Fruit fly (Drosophila melanogaster) whole organism, embryonic: ENCODE data around the gene CG8765.

Experiments used
- Bteb2 ChIP-seq: fragments of 200-800 bp; sonication (Bioruptor generic); optimal IDR thresholded peaks from 2 replicates; lab custom pipeline; 2016; ENCODE audit warnings: missing biosample characterization, missing genetic modification characterization
- C15 ChIP-seq: fragments of 200-800 bp; sonication (Bioruptor generic); IDR thresholded peaks from 3 replicates; pipeline ENCODE4 v1.3.6; 2022; ENCODE audit warnings: missing biosample characterization, missing genetic modification characterization
- CG10654 ChIP-seq: fragments of 200-800 bp; sonication (Bioruptor generic); optimal IDR thresholded peaks from 2 replicates; lab custom pipeline; 2016; ENCODE audit warnings: missing biosample characterization, missing genetic modification characterization
- CG12391 ChIP-seq: fragments of 200-800 bp; sonication (Bioruptor generic); optimal IDR thresholded peaks from 3 replicates; lab custom pipeline; 2018; ENCODE audit warnings: missing biosample characterization, mild to moderate bottlenecking, missing genetic modification characterization, moderate library complexity
- CG15269 ChIP-seq: fragments of 200-800 bp; sonication (Bioruptor generic); optimal IDR thresholded peaks from 2 replicates; lab custom pipeline; 2018; ENCODE audit warnings: missing biosample characterization, mild to moderate bottlenecking, missing genetic modification characterization, moderate library complexity
- CG15514 ChIP-seq: fragments of 200-800 bp; sonication (Bioruptor generic); optimal IDR thresholded peaks from 3 replicates; lab custom pipeline; 2017; ENCODE audit warnings: missing biosample characterization, missing genetic modification characterization, mild to moderate bottlenecking, moderate library complexity, missing genetic modification reagents
- CG15696 ChIP-seq: fragments of 200-800 bp; sonication (Bioruptor generic); optimal IDR thresholded peaks from 2 replicates; lab custom pipeline; 2019; ENCODE audit warnings: missing biosample characterization, mild to moderate bottlenecking, missing genetic modification characterization, moderate library complexity
- CG16815 ChIP-seq: fragments of 200-800 bp; sonication (Bioruptor generic); optimal IDR thresholded peaks from 3 replicates; lab custom pipeline; 2017; ENCODE audit warnings: missing biosample characterization, mild to moderate bottlenecking, missing genetic modification characterization
- CG17912 ChIP-seq: fragments of 200-800 bp; sonication (Bioruptor generic); optimal IDR thresholded peaks from 2 replicates; lab custom pipeline; 2018; ENCODE audit warnings: missing biosample characterization, mild to moderate bottlenecking, missing genetic modification characterization
- CG18619 ChIP-seq: fragments of 200-800 bp; sonication (Bioruptor generic); optimal IDR thresholded peaks from 3 replicates; lab custom pipeline; 2017; ENCODE audit warnings: missing biosample characterization, mild to moderate bottlenecking, missing genetic modification characterization
- CG31224 ChIP-seq: fragments of 200-800 bp; sonication (Bioruptor generic); IDR thresholded peaks from 2 replicates; pipeline ENCODE4 v1.3.6; 2022; ENCODE audit warnings: missing biosample characterization, missing genetic modification characterization
- CG3163 ChIP-seq: fragments of 200-800 bp; sonication (Bioruptor generic); optimal IDR thresholded peaks from 3 replicates; lab custom pipeline; 2016; ENCODE audit warnings: missing biosample characterization, missing genetic modification characterization
- CG32532 ChIP-seq: fragments of 200-800 bp; sonication (Bioruptor generic); IDR thresholded peaks from 2 replicates; pipeline ENCODE4 v1.3.6; 2022; ENCODE audit warnings: missing biosample characterization, missing genetic modification characterization
- CG5245 ChIP-seq: fragments of 200-800 bp; sonication (Bioruptor generic); optimal IDR thresholded peaks from 3 replicates; lab custom pipeline; 2016; ENCODE audit warnings: missing biosample characterization, missing genetic modification characterization
- CG6175 ChIP-seq: fragments of 200-800 bp; sonication (Bioruptor generic); IDR thresholded peaks from 3 replicates; pipeline ENCODE4 v1.3.6; 2022; ENCODE audit warnings: missing biosample characterization, missing genetic modification characterization
- CG6254 ChIP-seq: fragments of 200-800 bp; sonication (Bioruptor generic); optimal IDR thresholded peaks from 3 replicates; lab custom pipeline; 2017; ENCODE audit warnings: mild to moderate bottlenecking, missing biosample characterization, missing genetic modification reagents, missing genetic modification characterization
- CG7745 ChIP-seq: fragments of 200-800 bp; sonication (Bioruptor generic); optimal IDR thresholded peaks from 2 replicates; lab custom pipeline; 2018; ENCODE audit warnings: missing biosample characterization, mild to moderate bottlenecking, missing genetic modification characterization, moderate library complexity
- CG7786 ChIP-seq: fragments of 200-800 bp; sonication (Bioruptor generic); optimal IDR thresholded peaks from 2 replicates; lab custom pipeline; 2016; ENCODE audit warnings: missing biosample characterization, missing genetic modification characterization
- CG8388 ChIP-seq: fragments of 200-800 bp; sonication (Bioruptor generic); optimal IDR thresholded peaks from 2 replicates; lab custom pipeline; 2019; ENCODE audit warnings: missing biosample characterization, mild to moderate bottlenecking, missing genetic modification characterization, moderate library complexity
- CG8765 ChIP-seq: fragments of 200-800 bp; sonication (Bioruptor generic); IDR thresholded peaks from 2 replicates; pipeline ENCODE4 v1.3.6; 2022; ENCODE audit warnings: missing biosample characterization, missing genetic modification characterization
- CG9609 ChIP-seq: fragments of 200-800 bp; sonication (Bioruptor generic); optimal IDR thresholded peaks from 3 replicates; lab custom pipeline; 2016; ENCODE audit warnings: missing biosample characterization, missing genetic modification characterization
- CHES-1-like ChIP-seq: fragments of 200-800 bp; sonication (Bioruptor generic); optimal IDR thresholded peaks from 2 replicates; lab custom pipeline; 2016; ENCODE audit warnings: missing biosample characterization, missing genetic modification characterization
- CkIIα-i1 ChIP-seq: fragments of 200-800 bp; sonication (Bioruptor generic); IDR thresholded peaks from 2 replicates; pipeline ENCODE4 v1.3.6; 2022; ENCODE audit warnings: missing biosample characterization, missing genetic modification characterization
- Dad ChIP-seq: fragments of 200-800 bp; sonication (Bioruptor generic); optimal IDR thresholded peaks from 3 replicates; lab custom pipeline; 2016; ENCODE audit warnings: missing biosample characterization, missing genetic modification characterization
- Dek ChIP-seq: fragments of 200-800 bp; sonication (Bioruptor generic); optimal IDR thresholded peaks from 3 replicates; lab custom pipeline; 2019; ENCODE audit warnings: missing biosample characterization, mild to moderate bottlenecking, missing genetic modification characterization, moderate library complexity
- Doc3 ChIP-seq: fragments of 200-800 bp; sonication (Bioruptor generic); IDR thresholded peaks from 3 replicates; pipeline ENCODE4 v1.3.6; 2022; ENCODE audit warnings: missing biosample characterization, missing genetic modification characterization; ENCODE audit not compliant: partially characterized antibody
- Dref ChIP-seq: fragments of 200-800 bp; sonication (Bioruptor generic); IDR thresholded peaks from 2 replicates; pipeline ENCODE4 v1.3.6; 2022; ENCODE audit warnings: missing biosample characterization, missing genetic modification characterization
- Ets97D ChIP-seq: fragments of 200-800 bp; sonication (Bioruptor generic); optimal IDR thresholded peaks from 3 replicates; lab custom pipeline; 2016; ENCODE audit warnings: missing biosample characterization, missing genetic modification characterization
- HmgD ChIP-seq: fragments of 200-800 bp; sonication (Bioruptor generic); optimal IDR thresholded peaks from 3 replicates; lab custom pipeline; 2016; ENCODE audit warnings: missing biosample characterization, missing genetic modification characterization
- Hmx ChIP-seq: fragments of 200-800 bp; sonication (Bioruptor generic); optimal IDR thresholded peaks from 2 replicates; lab custom pipeline; 2016; ENCODE audit warnings: missing biosample characterization, missing genetic modification characterization
- Mad ChIP-seq: fragments of 200-800 bp; sonication (Bioruptor generic); optimal IDR thresholded peaks from 2 replicates; lab custom pipeline; 2016; ENCODE audit warnings: missing biosample characterization, missing genetic modification characterization
- Meics ChIP-seq: fragments of 200-800 bp; sonication (Bioruptor generic); optimal IDR thresholded peaks from 2 replicates; lab custom pipeline; 2017; ENCODE audit warnings: missing biosample characterization, mild to moderate bottlenecking, missing genetic modification characterization
- Rx ChIP-seq: fragments of 200-800 bp; sonication (Bioruptor generic); IDR thresholded peaks from 2 replicates; pipeline ENCODE4 v1.3.6; 2022; ENCODE audit warnings: missing biosample characterization, missing genetic modification characterization
- Sin3A ChIP-seq: fragments of >200 bp; optimal IDR thresholded peaks from 2 replicates; lab custom pipeline; 2018
- Stat92E ChIP-seq, 3 experiments: fragments of >200 bp in 2 of 3; fragments of 200-800 bp in 1 of 3; sonication (Bioruptor generic) in 1 of 3; optimal IDR thresholded peaks; 2 replicates each; lab custom pipeline; 2017 to 2019; ENCODE audit warnings: missing biosample characterization in 3 of 3, missing genetic modification characterization in 3 of 3, mild to moderate bottlenecking in 1 of 3, moderate library complexity in 1 of 3
- chn ChIP-seq: fragments of 200-800 bp; sonication (Bioruptor generic); optimal IDR thresholded peaks from 2 replicates; lab custom pipeline; 2016; ENCODE audit warnings: missing biosample characterization, missing genetic modification characterization
- dm ChIP-seq: fragments of 200-800 bp; sonication (Bioruptor generic); optimal IDR thresholded peaks from 3 replicates; lab custom pipeline; 2016; ENCODE audit warnings: missing biosample characterization, missing genetic modification characterization
- eyg ChIP-seq: fragments of 200-800 bp; sonication (Bioruptor generic); optimal IDR thresholded peaks from 3 replicates; lab custom pipeline; 2016; ENCODE audit warnings: missing biosample characterization, missing genetic modification characterization
- fu2 ChIP-seq: fragments of 200-800 bp; sonication (Bioruptor generic); optimal IDR thresholded peaks from 2 replicates; lab custom pipeline; 2016; ENCODE audit warnings: missing biosample characterization, missing genetic modification characterization
- gt ChIP-seq: fragments of 200-800 bp; sonication (Bioruptor generic); IDR thresholded peaks from 2 replicates; pipeline ENCODE4 v1.3.6; 2022; ENCODE audit warnings: missing biosample characterization, missing genetic modification characterization
- hbn ChIP-seq: fragments of 200-800 bp; sonication (Bioruptor generic); IDR thresholded peaks from 2 replicates; pipeline ENCODE4 v1.3.6; 2022; ENCODE audit warnings: missing biosample characterization, missing genetic modification characterization; ENCODE audit not compliant: partially characterized antibody
- hth ChIP-seq: fragments of >200 bp; optimal IDR thresholded peaks from 2 replicates; lab custom pipeline; 2017; ENCODE audit warnings: inconsistent platforms
- pan ChIP-seq, 4 experiments: fragments of >200 bp in 3 of 4; fragments of 200-800 bp in 1 of 4; sonication (Bioruptor generic) in 1 of 4; optimal IDR thresholded peaks in 3 of 4; IDR thresholded peaks in 1 of 4; 2 replicates each; pipeline versions ENCODE4 v1.3.6 to Lab custom; 2017 to 2022; ENCODE audit warnings: missing biosample characterization in 2 of 4, missing genetic modification characterization in 2 of 4, mixed read lengths in 1 of 4
- pzg ChIP-seq: fragments of 200-800 bp; sonication (Bioruptor generic); optimal IDR thresholded peaks from 3 replicates; lab custom pipeline; 2018; ENCODE audit warnings: missing biosample characterization, mild to moderate bottlenecking, missing genetic modification characterization, moderate library complexity
- repo ChIP-seq: fragments of 200-800 bp; sonication (Bioruptor generic); optimal IDR thresholded peaks from 2 replicates; lab custom pipeline; 2016; ENCODE audit warnings: missing biosample characterization, missing genetic modification characterization
- row ChIP-seq: fragments of 200-800 bp; sonication (Bioruptor generic); IDR thresholded peaks from 3 replicates; pipeline ENCODE4 v1.3.6; 2022; ENCODE audit warnings: missing biosample characterization, missing genetic modification characterization
- scrt ChIP-seq: fragments of 200-800 bp; sonication (Bioruptor generic); optimal IDR thresholded peaks from 2 replicates; lab custom pipeline; 2018; ENCODE audit warnings: missing biosample characterization, mild to moderate bottlenecking, missing genetic modification characterization, moderate library complexity
- sisA ChIP-seq: fragments of 200-800 bp; sonication (Bioruptor generic); IDR thresholded peaks from 2 replicates; pipeline ENCODE4 v1.3.6; 2022; ENCODE audit warnings: missing biosample characterization, missing genetic modification characterization
- sna ChIP-seq: fragments of 200-800 bp; sonication (Bioruptor generic); IDR thresholded peaks from 2 replicates; pipeline ENCODE4 v1.3.6; 2022; ENCODE audit warnings: missing biosample characterization, missing genetic modification characterization; ENCODE audit not compliant: partially characterized antibody
- ssp ChIP-seq: fragments of 200-800 bp; sonication (Bioruptor generic); IDR thresholded peaks from 2 replicates; pipeline ENCODE4 v1.3.6; 2022; ENCODE audit warnings: missing biosample characterization, missing genetic modification characterization
- tna ChIP-seq: fragments of 200-800 bp; sonication (Bioruptor generic); IDR thresholded peaks from 2 replicates; pipeline ENCODE4 v1.3.6; 2022; ENCODE audit warnings: missing biosample characterization, missing genetic modification characterization; ENCODE audit not compliant: partially characterized antibody

The CG8765 gene

DNA sequence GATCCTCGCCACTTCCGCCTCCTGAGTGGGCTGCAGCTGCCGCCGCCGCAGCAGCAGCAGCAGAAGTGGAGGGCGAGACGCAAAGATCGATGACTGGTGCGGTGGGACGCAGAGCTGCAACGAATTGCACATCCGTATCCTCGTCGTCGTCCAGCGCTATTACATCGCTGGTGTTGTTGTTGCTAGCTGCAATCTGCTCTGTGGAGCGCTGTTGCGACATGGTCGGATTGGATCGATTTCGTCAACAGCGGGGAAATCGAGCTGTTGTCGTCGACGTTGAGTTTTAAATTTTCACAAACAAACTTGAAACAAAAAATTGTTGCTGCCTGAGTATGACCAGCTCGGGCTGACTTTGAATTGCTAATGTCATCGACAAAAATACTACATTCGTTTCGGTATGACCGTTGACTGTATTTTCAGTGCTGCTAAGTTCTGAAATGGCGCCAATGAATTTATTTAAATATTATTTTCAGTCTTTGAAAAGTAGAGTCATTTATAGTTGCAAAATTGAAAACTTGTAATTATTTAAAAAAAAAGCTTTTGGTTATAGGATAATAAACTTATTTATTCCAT, 44.6 kb downstream of the CG8765 start, which contains the start of gene Rnf146 (continued):
- peak; percentile 29 for TF ChIP-seq CG15514 (GFP tag; lab: Kevin White, UChicago)
- no peak for TF ChIP-seq C15 (GFP tag; lab: Robert Waterston, UW)
- TF ChIP-seq CG6175 (GFP tag; lab: Robert Waterston, UW): no peak
- TF ChIP-seq sisA (GFP tag; lab: Robert Waterston, UW): no peak
- TF ChIP-seq dm (GFP tag; lab: Kevin White, UChicago): no peak
- TF ChIP-seq Rx (GFP tag; lab: Robert Waterston, UW): no peak
- TF ChIP-seq scrt (GFP tag; lab: Kevin White, UChicago): peak; percentile 59
- peak; percentile 65 for TF ChIP-seq Ets97D (GFP tag; lab: Kevin White, UChicago)
- TF ChIP-seq CG32532 (GFP tag; lab: Robert Waterston, UW): no peak
- TF ChIP-seq eyg (GFP tag; lab: Kevin White, UChicago): no peak
- TF ChIP-seq chn (GFP tag; lab: Kevin White, UChicago): no peak
- TF ChIP-seq Dref: no peak
- no peak for TF ChIP-seq Mad (GFP tag; lab: Kevin White, UChicago)
- no peak for TF ChIP-seq HmgD (GFP tag; lab: Kevin White, UChicago)
- TF ChIP-seq ssp: no peak
- no peak for TF ChIP-seq repo (GFP tag; lab: Kevin White, UChicago)
- TF ChIP-seq CG18619 (GFP tag; lab: Kevin White, UChicago): no peak
- no peak for TF ChIP-seq pan (optimal IDR thresholded peaks at IDR 0.05; lab: Kevin White, UChicago)
- no peak for TF ChIP-seq pan (GFP tag; optimal IDR thresholded peaks at IDR 0.05 in 1 of 2, IDR thresholded peaks at IDR 0.05 in 1 of 2)
- TF ChIP-seq Stat92E (GFP tag; optimal IDR thresholded peaks at IDR 0.05; lab: Kevin White, UChicago): no peak
- TF ChIP-seq CHES-1-like (GFP tag; lab: Kevin White, UChicago): peak; percentile 13
- TF ChIP-seq row (GFP tag; lab: Robert Waterston, UW): no peak
- TF ChIP-seq pzg (GFP tag; lab: Kevin White, UChicago): peak; percentile 85
- no peak for TF ChIP-seq CG17912 (GFP tag; lab: Kevin White, UChicago)
- no peak for TF ChIP-seq hbn (GFP tag; lab: Robert Waterston, UW)
- no peak for TF ChIP-seq CG6254
- TF ChIP-seq Hmx (GFP tag; lab: Kevin White, UChicago): no peak
- no peak for TF ChIP-seq tna (GFP tag; lab: Robert Waterston, UW)
- no peak for TF ChIP-seq sna (GFP tag; lab: Robert Waterston, UW)
- no peak for TF ChIP-seq CG31224
- no peak for TF ChIP-seq CG10654 (GFP tag; lab: Kevin White, UChicago)
- no peak for TF ChIP-seq Dad (GFP tag; lab: Kevin White, UChicago)
- no peak for TF ChIP-seq CG12391 (tag; lab: Kevin White, UChicago)
- TF ChIP-seq CG15269 (tag; lab: Kevin White, UChicago): no peak
- no peak for TF ChIP-seq CG7745 (tag; lab: Kevin White, UChicago)
- no peak for TF ChIP-seq CG15696 (tag; lab: Kevin White, UChicago)
- TF ChIP-seq CG8765 (GFP tag; lab: Robert Waterston, UW): no peak
- TF ChIP-seq Dek (tag; lab: Kevin White, UChicago): no peak
- no peak for TF ChIP-seq Doc3 (GFP tag; lab: Robert Waterston, UW)
- no peak for TF ChIP-seq CG3163 (GFP tag; lab: Kevin White, UChicago)
- TF ChIP-seq CG16815 (GFP tag; lab: Kevin White, UChicago): no peak
- no peak for TF ChIP-seq Meics
- TF ChIP-seq CG5245 (GFP tag; lab: Kevin White, UChicago): no peak
- no peak for TF ChIP-seq gt (GFP tag; lab: Robert Waterston, UW)
- TF ChIP-seq hth (lab: Kevin White, UChicago): no peak
- TF ChIP-seq Sin3A (lab: Kevin White, UChicago): peak; percentile 2
- no peak for TF ChIP-seq CG8388 (GFP tag; lab: Kevin White, UChicago)
- no peak for TF ChIP-seq CG7786 (GFP tag; lab: Kevin White, UChicago)
- TF ChIP-seq fu2 (GFP tag; lab: Kevin White, UChicago): no peak
- TF ChIP-seq CG9609 (GFP tag; lab: Kevin White, UChicago): no peak
- no peak for TF ChIP-seq Bteb2 (GFP tag; lab: Kevin White, UChicago)
- no peak for TF ChIP-seq CkIIα-i1 (GFP tag; lab: Robert Waterston, UW)
